Worm (Caenorhabditis elegans) whole organism, L1 larva: ENCODE measurements around the gene F01G10.6.
A peak's percentile ranks its signal among the peaks of the same experiment; 100 is the strongest.

Experiments
- aha-1 ChIP-seq: fragments of 150-350 bp; optimal IDR thresholded peaks from 2 replicates; lab custom pipeline; 2014; ENCODE audit warnings: missing biosample characterization, missing genetic modification characterization
- aly-2 ChIP-seq: fragments of 150-350 bp; optimal IDR thresholded peaks from 2 replicates; lab custom pipeline; 2014; ENCODE audit warnings: missing biosample characterization, missing genetic modification characterization
- ama-1 ChIP-seq: fragments of 150-350 bp; optimal IDR thresholded peaks from 2 replicates; lab custom pipeline; 2014
- blmp-1 ChIP-seq: fragments of 150-350 bp; optimal IDR thresholded peaks from 2 replicates; lab custom pipeline; 2014; ENCODE audit warnings: missing biosample characterization, missing genetic modification characterization
- ceh-63 ChIP-seq: fragments of 200-800 bp; sonication (Bioruptor generic); optimal IDR thresholded peaks from 2 replicates; lab custom pipeline; 2018; ENCODE audit warnings: mild to moderate bottlenecking, missing genetic modification characterization, missing compliant biosample characterization
- ceh-8 ChIP-seq: fragments of 200-800 bp; sonication (Bioruptor generic); optimal IDR thresholded peaks from 2 replicates; lab custom pipeline; 2018; ENCODE audit warnings: mild to moderate bottlenecking, missing genetic modification characterization, moderate library complexity, missing compliant biosample characterization
- ceh-82 ChIP-seq, 3 experiments: fragments of 150-350 bp in 1 of 3; sonication (generic microtip) in 2 of 3; optimal IDR thresholded peaks; 2 replicates each; lab custom pipeline; 2014 to 2017; ENCODE audit warnings: missing biosample characterization in 3 of 3, missing genetic modification characterization in 3 of 3
- ceh-88 ChIP-seq: fragments of 200-800 bp; sonication (Bioruptor generic); IDR thresholded peaks from 2 replicates; pipeline ENCODE4 v1.3.6; 2022; ENCODE audit warnings: missing genetic modification characterization, missing compliant biosample characterization
- ces-1 ChIP-seq: fragments of 150-350 bp; optimal IDR thresholded peaks from 2 replicates; lab custom pipeline; 2014; ENCODE audit warnings: missing biosample characterization, missing genetic modification reagents, missing genetic modification characterization
- dpl-1 ChIP-seq, 3 experiments: fragments of 150-350 bp in 2 of 3; sonication (generic microtip) in 1 of 3; optimal IDR thresholded peaks; 2 replicates each; lab custom pipeline; 2014 to 2017; ENCODE audit warnings: missing biosample characterization in 3 of 3, missing genetic modification characterization in 3 of 3, missing genetic modification reagents in 3 of 3
- dsc-1 ChIP-seq: sonication (generic microtip); optimal IDR thresholded peaks from 2 replicates; lab custom pipeline; 2016; ENCODE audit warnings: mild to moderate bottlenecking, missing genetic modification characterization, missing compliant biosample characterization
- efl-1 ChIP-seq, 4 experiments: fragments of 150-350 bp; optimal IDR thresholded peaks in 3 of 4; peaks in 1 of 4; 1 replicate in 1 of 4; 2 replicates in 3 of 4; lab custom pipeline; 2014; ENCODE audit warnings: missing biosample characterization in 2 of 4, missing genetic modification characterization in 2 of 4, missing genetic modification reagents in 2 of 4
- elt-2 ChIP-seq: sonication (generic microtip); optimal IDR thresholded peaks from 2 replicates; lab custom pipeline; 2016; ENCODE audit warnings: missing genetic modification characterization, mild to moderate bottlenecking, inconsistent platforms, missing compliant biosample characterization, missing genetic modification reagents
- elt-3 ChIP-seq, 6 experiments: fragments of 150-350 bp in 1 of 6; sonication (generic microtip); optimal IDR thresholded peaks; 2 replicates each; lab custom pipeline; 2017 to 2018; ENCODE audit warnings: missing biosample characterization in 6 of 6, missing genetic modification characterization in 6 of 6, inconsistent platforms in 1 of 6
- ets-5 ChIP-seq: fragments of 200-800 bp; sonication (Bioruptor generic); IDR thresholded peaks from 2 replicates; pipeline ENCODE4 v1.3.6; 2022; ENCODE audit warnings: missing genetic modification characterization, missing compliant biosample characterization
- fkh-10 ChIP-seq: sonication (generic microtip); optimal IDR thresholded peaks from 2 replicates; lab custom pipeline; 2017; ENCODE audit warnings: missing biosample characterization, missing genetic modification reagents, missing genetic modification characterization
- fkh-8 ChIP-seq: sonication (generic microtip); optimal IDR thresholded peaks from 2 replicates; lab custom pipeline; 2016; ENCODE audit warnings: mild to moderate bottlenecking, missing genetic modification characterization, missing compliant biosample characterization
- fos-1 ChIP-seq: fragments of 150-350 bp; optimal IDR thresholded peaks from 2 replicates; lab custom pipeline; 2014; ENCODE audit warnings: missing biosample characterization, missing genetic modification characterization
- grh-1 ChIP-seq: fragments of 200-800 bp; sonication (Bioruptor generic); IDR thresholded peaks from 2 replicates; pipeline ENCODE4 v1.3.6; 2022; ENCODE audit warnings: missing genetic modification reagents, missing genetic modification characterization, missing compliant biosample characterization
- hlh-17 ChIP-seq: fragments of 200-800 bp; sonication (Bioruptor generic); optimal IDR thresholded peaks from 2 replicates; lab custom pipeline; 2018; ENCODE audit warnings: missing genetic modification characterization, mild to moderate bottlenecking, missing compliant biosample characterization, moderate library complexity, borderline replicate concordance
- hpl-2 ChIP-seq: fragments of 150-350 bp; optimal IDR thresholded peaks from 2 replicates; lab custom pipeline; 2014; ENCODE audit warnings: missing biosample characterization, missing genetic modification reagents, missing genetic modification characterization
- jun-1 ChIP-seq: fragments of 150-350 bp; optimal IDR thresholded peaks from 2 replicates; lab custom pipeline; 2014; ENCODE audit warnings: missing biosample characterization, missing genetic modification reagents, missing genetic modification characterization
- lin-14 ChIP-seq: fragments of 200-800 bp; sonication (Bioruptor generic); optimal IDR thresholded peaks from 2 replicates; lab custom pipeline; 2018; ENCODE audit warnings: mild to moderate bottlenecking, missing genetic modification characterization, moderate library complexity, missing compliant biosample characterization
- lin-39 ChIP-seq: fragments of 150-350 bp; optimal IDR thresholded peaks from 2 replicates; lab custom pipeline; 2014; ENCODE audit warnings: missing biosample characterization, missing genetic modification reagents, missing genetic modification characterization
- lsy-2 ChIP-seq, 2 experiments: fragments of 150-350 bp; optimal IDR thresholded peaks; 2 replicates each; lab custom pipeline; 2014; ENCODE audit warnings: missing biosample characterization in 2 of 2, missing genetic modification characterization in 2 of 2
- mab-9 ChIP-seq: fragments of 200-800 bp; sonication (Bioruptor generic); IDR thresholded peaks from 2 replicates; pipeline ENCODE4 v1.3.6; 2022; ENCODE audit warnings: missing genetic modification reagents, missing genetic modification characterization, missing compliant biosample characterization
- mef-2 ChIP-seq: fragments of 150-350 bp; optimal IDR thresholded peaks from 2 replicates; lab custom pipeline; 2014; ENCODE audit warnings: missing biosample characterization, missing genetic modification characterization
- mep-1 ChIP-seq: fragments of 150-350 bp; optimal IDR thresholded peaks from 2 replicates; lab custom pipeline; 2014; ENCODE audit warnings: missing biosample characterization, missing genetic modification characterization
- nhr-12 ChIP-seq: sonication (generic microtip); optimal IDR thresholded peaks from 2 replicates; lab custom pipeline; 2017; ENCODE audit warnings: missing biosample characterization, missing genetic modification characterization
- nhr-20 ChIP-seq: sonication (generic microtip); optimal IDR thresholded peaks from 2 replicates; lab custom pipeline; 2016; ENCODE audit warnings: mild to moderate bottlenecking, missing genetic modification characterization, missing compliant biosample characterization
- nhr-237 ChIP-seq: fragments of 150-350 bp; optimal IDR thresholded peaks from 2 replicates; lab custom pipeline; 2014; ENCODE audit warnings: missing biosample characterization, missing genetic modification characterization
- nhr-76 ChIP-seq: sonication (generic microtip); optimal IDR thresholded peaks from 2 replicates; lab custom pipeline; 2017; ENCODE audit warnings: missing biosample characterization, missing genetic modification characterization
- nhr-84 ChIP-seq: sonication (generic microtip); optimal IDR thresholded peaks from 2 replicates; lab custom pipeline; 2017; ENCODE audit warnings: missing biosample characterization, missing genetic modification characterization
- pag-3 ChIP-seq: sonication (generic microtip); optimal IDR thresholded peaks from 2 replicates; lab custom pipeline; 2017; ENCODE audit warnings: missing genetic modification characterization, mild to moderate bottlenecking, missing compliant biosample characterization, antibody characterized with exemption, borderline replicate concordance; ENCODE audit not compliant: insufficient read depth
- pax-3 ChIP-seq: fragments of 200-800 bp; sonication (Bioruptor generic); optimal IDR thresholded peaks from 2 replicates; lab custom pipeline; 2018; ENCODE audit warnings: mild to moderate bottlenecking, missing genetic modification characterization, moderate library complexity, missing compliant biosample characterization
- rnt-1 ChIP-seq: sonication (generic microtip); optimal IDR thresholded peaks from 2 replicates; lab custom pipeline; 2016; ENCODE audit warnings: mild to moderate bottlenecking, missing genetic modification characterization, moderate library complexity, missing compliant biosample characterization
- sox-4 ChIP-seq: sonication (generic microtip); optimal IDR thresholded peaks from 2 replicates; lab custom pipeline; 2016; ENCODE audit warnings: missing genetic modification characterization, missing compliant biosample characterization
- sup-37 ChIP-seq: fragments of 200-800 bp; sonication (Bioruptor generic); optimal IDR thresholded peaks from 2 replicates; lab custom pipeline; 2018; ENCODE audit warnings: mild to moderate bottlenecking, missing genetic modification characterization, missing compliant biosample characterization
- swsn-7 ChIP-seq: sonication (generic microtip); optimal IDR thresholded peaks from 2 replicates; lab custom pipeline; 2016; ENCODE audit warnings: missing genetic modification characterization, missing compliant biosample characterization
- tbx-2 ChIP-seq: sonication (generic microtip); optimal IDR thresholded peaks from 2 replicates; lab custom pipeline; 2016; ENCODE audit warnings: missing genetic modification characterization, missing compliant biosample characterization
- tlp-1 ChIP-seq: fragments of 150-350 bp; optimal IDR thresholded peaks from 2 replicates; lab custom pipeline; 2014; ENCODE audit warnings: missing biosample characterization, missing genetic modification characterization
- unc-130 ChIP-seq: fragments of 150-350 bp; optimal IDR thresholded peaks from 2 replicates; lab custom pipeline; 2017; ENCODE audit warnings: missing biosample characterization, missing genetic modification characterization, inconsistent platforms
- unc-30 ChIP-seq: sonication (generic microtip); optimal IDR thresholded peaks from 2 replicates; lab custom pipeline; 2017; ENCODE audit warnings: missing biosample characterization, missing genetic modification characterization
- unc-62 ChIP-seq: fragments of 150-350 bp; optimal IDR thresholded peaks from 2 replicates; lab custom pipeline; 2014; ENCODE audit warnings: missing biosample characterization, missing genetic modification reagents, missing genetic modification characterization
- unc-86 ChIP-seq: sonication (generic microtip); optimal IDR thresholded peaks from 2 replicates; lab custom pipeline; 2016; ENCODE audit warnings: missing genetic modification characterization, missing compliant biosample characterization
- unc-98 ChIP-seq: fragments of 200-800 bp; sonication (Bioruptor generic); IDR thresholded peaks from 2 replicates; pipeline ENCODE4 v1.3.6; 2022; ENCODE audit warnings: missing genetic modification characterization, missing compliant biosample characterization
- xbp-1 ChIP-seq: sonication (generic microtip); optimal IDR thresholded peaks from 2 replicates; lab custom pipeline; 2016; ENCODE audit warnings: missing genetic modification characterization, missing compliant biosample characterization
- zag-1 ChIP-seq: fragments of 150-350 bp; optimal IDR thresholded peaks from 2 replicates; lab custom pipeline; 2014; ENCODE audit warnings: missing biosample characterization, missing genetic modification characterization
- zip-4 ChIP-seq: fragments of 200-800 bp; sonication (Bioruptor generic); optimal IDR thresholded peaks from 2 replicates; lab custom pipeline; 2018; ENCODE audit warnings: mild to moderate bottlenecking, missing genetic modification characterization, moderate library complexity, missing compliant biosample characterization
- ztf-11 ChIP-seq, 2 experiments: sonication (generic microtip); optimal IDR thresholded peaks; 2 replicates each; lab custom pipeline; 2016 to 2017; ENCODE audit warnings: missing genetic modification characterization in 2 of 2, missing biosample characterization in 1 of 2, missing compliant biosample characterization in 1 of 2

Gene F01G10.6

ce11 chrIV:10222122-10222589 is 5.3 kb downstream of the F01G10.6 start, which contains the start of gene C24F3.2 (continued):
- TF ChIP-seq elt-2 (tag; lab: Kevin White, UChicago) (no peak), lin-14 (GFP tag; lab: Kevin White, UChicago) (peak; percentile 94), unc-130 (tag; lab: Kevin White, UChicago) (peak; percentile 42), aly-2 (no peak), tbx-2 (tag; lab: Kevin White, UChicago) (peak; percentile 49), lsy-2 (tag; optimal IDR thresholded peaks at IDR 0.05; lab: Kevin White, UChicago) (peak; percentile 92 to 97), nhr-12 (tag; lab: Kevin White, UChicago) (no peak), ceh-88 (GFP tag; lab: Robert Waterston, UW) (no peak), aha-1 (no peak), ceh-8 (GFP tag; lab: Kevin White, UChicago) (no peak), zag-1 (no peak), ama-1 (lab: Kevin White, UChicago) (no peak), sup-37 (GFP tag; lab: Kevin White, UChicago) (peak; percentile 45), pax-3 (tag; lab: Kevin White, UChicago) (no peak), sox-4 (tag; lab: Kevin White, UChicago) (no peak), hpl-2 (GFP tag; lab: Kevin White, UChicago) (no peak), mep-1 (tag; lab: Kevin White, UChicago) (peak; percentile 69), zip-4 (GFP tag; lab: Kevin White, UChicago) (no peak), hlh-17 (GFP tag; lab: Kevin White, UChicago) (no peak), jun-1 (tag; lab: Kevin White, UChicago) (no peak), tlp-1 (no peak), fos-1 (peak; percentile 37), elt-3 (tag; optimal IDR thresholded peaks at IDR 0.05; lab: Kevin White, UChicago) (peak in 2 of 6 experiments; percentile 36 to 54), fkh-8 (peak; percentile 69), unc-98 (GFP tag; lab: Robert Waterston, UW) (no peak), dsc-1 (peak; percentile 59), unc-30 (tag; lab: Kevin White, UChicago) (no peak), ces-1 (GFP tag; lab: Kevin White, UChicago) (no peak), unc-62 (GFP tag; lab: Kevin White, UChicago) (no peak), grh-1 (no peak), ceh-63 (GFP tag; lab: Kevin White, UChicago) (no peak), nhr-237 (no peak), ets-5 (GFP tag; lab: Robert Waterston, UW) (no peak), ceh-82 (tag; optimal IDR thresholded peaks at IDR 0.05; lab: Kevin White, UChicago) (peak in 1 of 3 experiments; percentile 29), nhr-84 (tag; lab: Kevin White, UChicago) (no peak), xbp-1 (peak; percentile 64), unc-86 (tag; lab: Kevin White, UChicago) (peak; percentile 26), swsn-7 (tag; lab: Kevin White, UChicago) (peak; percentile 67), fkh-10 (GFP tag; lab: Kevin White, UChicago) (no peak), mef-2 (tag; lab: Kevin White, UChicago) (no peak)
- TF ChIP-seq, all 84 proteins: peak for 36

ce11 chrIV:10221187-10221586 is 6.2 kb downstream of the F01G10.6 start, which contains the start of gene tram-1:
TSS of gene tram-1 (minus strand) at chrIV:10221287.
- peak; percentile 37 for TF ChIP-seq fkh-8
- TF ChIP-seq mep-1 (tag; lab: Kevin White, UChicago): no peak

- TF ChIP-seq lin-39 (tag; lab: Kevin White, UChicago): no peak
- no peak for TF ChIP-seq rnt-1
- no peak for TF ChIP-seq hpl-2 (GFP tag; lab: Kevin White, UChicago)
- TF ChIP-seq ztf-11 (tag; optimal IDR thresholded peaks at IDR 0.05; lab: Kevin White, UChicago): no peak
- no peak for TF ChIP-seq lin-14 (GFP tag; lab: Kevin White, UChicago)
- no peak for TF ChIP-seq jun-1 (tag; lab: Kevin White, UChicago)
- no peak for TF ChIP-seq dpl-1 (GFP tag; optimal IDR thresholded peaks at IDR 0.05; lab: Kevin White, UChicago)
- TF ChIP-seq sox-4 (tag; lab: Kevin White, UChicago): no peak
- TF ChIP-seq zag-1: no peak
- no peak for TF ChIP-seq efl-1 (optimal IDR thresholded peaks at IDR 0.05; lab: Kevin White, UChicago)
- TF ChIP-seq efl-1 (GFP tag; optimal IDR thresholded peaks at IDR 0.05 in 1 of 2; lab: Kevin White, UChicago): no peak
- no peak for TF ChIP-seq nhr-12 (tag; lab: Kevin White, UChicago)
- TF ChIP-seq pag-3 (tag; lab: Kevin White, UChicago): no peak
- TF ChIP-seq mab-9 (GFP tag; lab: Robert Waterston, UW): no peak
- no peak for TF ChIP-seq nhr-76 (tag; lab: Kevin White, UChicago)
- TF ChIP-seq blmp-1 (tag; lab: Kevin White, UChicago): no peak
- no peak for TF ChIP-seq nhr-20 (tag; lab: Kevin White, UChicago)
- no peak for TF ChIP-seq grh-1
- no peak for TF ChIP-seq ces-1 (GFP tag; lab: Kevin White, UChicago)
Observed at ce11 chrIV:10219208-10219607, 8.2 kb downstream of the F01G10.6 start, which contains the start of gene qns-1. TSS of gene qns-1 (minus strand) at chrIV:10219308.
